Worm (Caenorhabditis elegans): ENCODE data around the gene K02C4.2.

The K02C4.2 gene

DNA sequence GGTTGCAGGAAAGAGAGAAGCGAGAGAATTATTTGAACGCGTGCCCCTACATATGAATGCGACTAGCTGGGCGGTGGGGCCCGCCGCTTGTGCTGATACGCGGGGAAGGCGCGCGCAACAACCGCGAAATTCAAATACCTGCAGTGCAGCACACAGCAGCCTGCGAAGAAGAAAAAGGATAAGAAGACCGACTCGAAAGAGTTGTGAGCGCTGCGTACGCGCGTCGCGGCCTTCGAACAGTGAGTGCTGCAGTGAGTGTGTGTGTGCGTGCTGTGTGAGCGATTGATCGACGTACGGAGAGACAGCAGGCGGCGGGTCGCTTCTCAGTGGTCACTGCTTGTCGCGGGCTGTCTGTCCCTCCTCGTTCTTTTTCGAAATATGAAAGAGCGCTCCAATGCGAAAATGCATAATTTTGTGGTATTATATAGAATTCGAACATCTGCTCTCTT, 47.3 kb upstream of the K02C4.2 start (continued):
- TF ChIP-seq unc-62 (GFP tag; optimal IDR thresholded peaks at IDR 0.05 in 1 of 2) (peak in 1 of 2 experiments; percentile 99), unc-62 (tag; optimal IDR thresholded peaks at IDR 0.05) (no peak), spr-3 (GFP tag; optimal IDR thresholded peaks at IDR 0.05) (no peak), T20F7.1 (GFP tag; optimal IDR thresholded peaks at IDR 0.05) (peak; percentile 88), ceh-32 (tag; optimal IDR thresholded peaks at IDR 0.05; ENCODE audit: poor library complexity) (peak; percentile 53), set-16 (GFP tag; IDR thresholded peaks at IDR 0.05) (peak; percentile 97), tag-97 (GFP tag; IDR thresholded peaks at IDR 0.05) (no peak), daf-16 (GFP tag; optimal IDR thresholded peaks at IDR 0.05) (peak in 1 of 2 experiments; percentile 65), daf-16 (tag; optimal IDR thresholded peaks at IDR 0.05) (peak; percentile 70), fos-1 (tag; optimal IDR thresholded peaks at IDR 0.05) (no peak), hlh-11 (tag; optimal IDR thresholded peaks at IDR 0.05) (peak; percentile 97), mxl-3 (GFP tag; optimal IDR thresholded peaks at IDR 0.05) (peak; percentile 89), nhr-237 (tag; optimal IDR thresholded peaks at IDR 0.05) (no peak), nhr-11 (tag; optimal IDR thresholded peaks at IDR 0.05) (peak; percentile 68), gei-8 (GFP tag; optimal IDR thresholded peaks at IDR 0.05) (peak; percentile 87), zfp-3 (GFP tag; conservative IDR thresholded peaks at IDR 0.05) (0 out of 2 replicates have a peak, but pooled peaks have one; percentile 60), nhr-10 (tag; optimal IDR thresholded peaks at IDR 0.05) (no peak), lim-7 (GFP tag; IDR thresholded peaks at IDR 0.05) (peak; percentile 72), F10B5.3 (tag; optimal IDR thresholded peaks at IDR 0.05) (peak; percentile 82), D1046.2 (GFP tag; IDR thresholded peaks at IDR 0.05) (peak; percentile 60; the same call in 1 of the 2 replicates), skn-1 (tag; optimal IDR thresholded peaks at IDR 0.05) (no peak), ceh-28 (tag; optimal IDR thresholded peaks at IDR 0.05) (peak; percentile 48), hlh-30 (tag; optimal IDR thresholded peaks at IDR 0.05; ENCODE audit: insufficient read depth) (peak; percentile 87), lin-29 (GFP tag; IDR thresholded peaks at IDR 0.05) (no peak), mep-1 (tag; optimal IDR thresholded peaks at IDR 0.05) (peak; percentile 97), nhr-41 (GFP tag; IDR thresholded peaks at IDR 0.05) (0 out of 2 replicates have a peak, but pooled peaks have one; percentile 67), daf-19 (GFP tag; conservative IDR thresholded peaks at IDR 0.05) (no peak), lin-38 (GFP tag; IDR thresholded peaks at IDR 0.05) (peak; percentile 91), madf-9 (GFP tag; conservative IDR thresholded peaks at IDR 0.05) (peak; percentile 84; the same call in 1 of the 2 replicates), zip-2 (tag; optimal IDR thresholded peaks at IDR 0.05) (peak; percentile 34), F37D6.2 (tag; optimal IDR thresholded peaks at IDR 0.05) (peak; percentile 89), nhr-6 (tag; optimal IDR thresholded peaks at IDR 0.05) (peak; percentile 43), T26A8.4 (GFP tag; IDR thresholded peaks at IDR 0.05) (peak; percentile 88), egl-43 (GFP tag; IDR thresholded peaks at IDR 0.05) (peak; percentile 93), fkh-10 (GFP tag; optimal IDR thresholded peaks at IDR 0.05) (peak; percentile 78), snpc-4 (tag; optimal IDR thresholded peaks at IDR 0.05) (no peak), tra-1 (GFP tag; IDR thresholded peaks at IDR 0.05) (peak; percentile 71; the same call in 1 of the 2 replicates), F44E2.7 (GFP tag; IDR thresholded peaks at IDR 0.05) (no peak), duxl-1 (tag; optimal IDR thresholded peaks at IDR 0.05; ENCODE audit: poor library complexity) (peak; percentile 60), attf-4 (tag; optimal IDR thresholded peaks at IDR 0.05) (no peak), nhr-28 (tag; optimal IDR thresholded peaks at IDR 0.05) (peak; percentile 57), zip-11 (GFP tag; IDR thresholded peaks at IDR 0.05) (no peak), arid-1 (GFP tag; conservative IDR thresholded peaks at IDR 0.05) (peak; percentile 76), mxl-2 (GFP tag; conservative IDR thresholded peaks at IDR 0.05) (peak; percentile 54; the same call in 1 of the 2 replicates), saeg-2 (GFP tag; IDR thresholded peaks at IDR 0.05) (peak; percentile 84; the same call in 1 of the 2 replicates), nhr-25 (tag; optimal IDR thresholded peaks at IDR 0.05; ENCODE audit: borderline replicate concordance, insufficient read depth) (peak; percentile 86), lin-15B (tag; optimal IDR thresholded peaks at IDR 0.05) (peak; percentile 55), Y5F2A.4 (GFP tag; optimal IDR thresholded peaks at IDR 0.05) (no peak), pqm-1 (tag; optimal IDR thresholded peaks at IDR 0.05) (peak; percentile 32), ctbp-1 (GFP tag; IDR thresholded peaks at IDR 0.05) (peak; percentile 94), sdz-12 (GFP tag; optimal IDR thresholded peaks at IDR 0.05) (peak; percentile 50)
